Worm (Caenorhabditis elegans) whole organism, mixed stage, embryonic: ENCODE data around the gene F41G3.5.
"Not testable (repeated sequence)": the region's sequence is repeated elsewhere in the genome, so short reads cannot be mapped to it uniquely, and the experiment has no call there.

Experiments
- M03D4.4 ChIP-seq: sonication (generic microtip); optimal IDR thresholded peaks from 2 replicates; lab custom pipeline; 2017; ENCODE audit warnings: mild to moderate bottlenecking, missing genetic modification characterization, missing compliant biosample characterization
- ceh-39 ChIP-seq: fragments of 150-350 bp; optimal IDR thresholded peaks from 2 replicates; lab custom pipeline; 2014; ENCODE audit warnings: missing biosample characterization, missing genetic modification characterization
- ceh-43 ChIP-seq: fragments of 200-800 bp; sonication (Bioruptor generic); optimal IDR thresholded peaks from 2 replicates; lab custom pipeline; 2018; ENCODE audit warnings: mild to moderate bottlenecking, missing genetic modification characterization, moderate library complexity, missing compliant biosample characterization
- ceh-83 ChIP-seq: fragments of 200-800 bp; sonication (Bioruptor generic); optimal IDR thresholded peaks from 2 replicates; lab custom pipeline; 2018; ENCODE audit warnings: mild to moderate bottlenecking, missing genetic modification characterization, missing compliant biosample characterization
- ces-1 ChIP-seq: fragments of 150-350 bp; optimal IDR thresholded peaks from 2 replicates; lab custom pipeline; 2014; ENCODE audit warnings: missing biosample characterization, missing genetic modification reagents, missing genetic modification characterization
- cnd-1 ChIP-seq: fragments of 200-800 bp; sonication (Bioruptor generic); optimal IDR thresholded peaks from 2 replicates; lab custom pipeline; 2018; ENCODE audit warnings: mild to moderate bottlenecking, missing genetic modification characterization, missing compliant biosample characterization
- elt-1 ChIP-seq: sonication (generic microtip); optimal IDR thresholded peaks from 2 replicates; lab custom pipeline; 2017; ENCODE audit warnings: missing genetic modification characterization, mild to moderate bottlenecking, missing compliant biosample characterization, antibody characterized with exemption, moderate library complexity, borderline replicate concordance; ENCODE audit not compliant: insufficient read depth
- elt-3 ChIP-seq: fragments of 150-350 bp; optimal IDR thresholded peaks from 2 replicates; lab custom pipeline; 2014; ENCODE audit warnings: missing biosample characterization, missing genetic modification characterization
- flh-1 ChIP-seq: fragments of 200-800 bp; sonication (Bioruptor generic); optimal IDR thresholded peaks from 2 replicates; lab custom pipeline; 2018; ENCODE audit warnings: mild to moderate bottlenecking, missing genetic modification characterization, moderate library complexity, missing compliant biosample characterization
- hlh-1 ChIP-seq: fragments of 150-350 bp; optimal IDR thresholded peaks from 2 replicates; lab custom pipeline; 2014; ENCODE audit warnings: missing biosample characterization, missing genetic modification reagents, missing genetic modification characterization
- lin-32 ChIP-seq: fragments of 200-800 bp; sonication (Bioruptor generic); optimal IDR thresholded peaks from 2 replicates; lab custom pipeline; 2018; ENCODE audit warnings: mild to moderate bottlenecking, missing genetic modification characterization, missing compliant biosample characterization
- lsy-2 ChIP-seq: fragments of 150-350 bp; optimal IDR thresholded peaks from 2 replicates; lab custom pipeline; 2014; ENCODE audit warnings: missing biosample characterization, missing genetic modification characterization
- mep-1 ChIP-seq: fragments of 150-350 bp; optimal IDR thresholded peaks from 2 replicates; lab custom pipeline; 2017; ENCODE audit warnings: missing biosample characterization, missing genetic modification reagents, missing genetic modification characterization, inconsistent platforms
- mls-2 ChIP-seq: sonication (generic microtip); optimal IDR thresholded peaks from 2 replicates; lab custom pipeline; 2016; ENCODE audit warnings: mild to moderate bottlenecking, missing genetic modification characterization, moderate library complexity, missing compliant biosample characterization
- nhr-12 ChIP-seq: fragments of 150-350 bp; optimal IDR thresholded peaks from 2 replicates; lab custom pipeline; 2014; ENCODE audit warnings: missing biosample characterization, missing genetic modification characterization
- nhr-2 ChIP-seq: fragments of 150-350 bp; optimal IDR thresholded peaks from 2 replicates; lab custom pipeline; 2014; ENCODE audit warnings: missing biosample characterization, missing genetic modification characterization
- nhr-237 ChIP-seq: fragments of 150-350 bp; optimal IDR thresholded peaks from 2 replicates; lab custom pipeline; 2014; ENCODE audit warnings: missing biosample characterization, missing genetic modification characterization
- nhr-28 ChIP-seq: fragments of 150-350 bp; optimal IDR thresholded peaks from 2 replicates; lab custom pipeline; 2014; ENCODE audit warnings: missing biosample characterization, missing genetic modification characterization
- nhr-76 ChIP-seq: sonication (generic microtip); optimal IDR thresholded peaks from 2 replicates; lab custom pipeline; 2017; ENCODE audit warnings: missing biosample characterization, missing genetic modification characterization
- pha-4 ChIP-seq: fragments of 150-350 bp; optimal IDR thresholded peaks from 2 replicates; lab custom pipeline; 2018; ENCODE audit warnings: missing biosample characterization, missing genetic modification reagents, missing genetic modification characterization
- sem-2 ChIP-seq: fragments of 200-800 bp; sonication (Bioruptor generic); optimal IDR thresholded peaks from 2 replicates; lab custom pipeline; 2018; ENCODE audit warnings: mild to moderate bottlenecking, missing genetic modification characterization, missing compliant biosample characterization
- snpc-4 ChIP-seq: fragments of 150-350 bp; optimal IDR thresholded peaks from 2 replicates; lab custom pipeline; 2014; ENCODE audit warnings: missing biosample characterization, missing genetic modification characterization
- sptf-1 ChIP-seq: sonication (generic microtip); optimal IDR thresholded peaks from 2 replicates; lab custom pipeline; 2017; ENCODE audit warnings: mild to moderate bottlenecking, missing genetic modification characterization, moderate library complexity, missing compliant biosample characterization
- tbx-8 ChIP-seq: fragments of 200-800 bp; sonication (Bioruptor generic); optimal IDR thresholded peaks from 2 replicates; lab custom pipeline; 2018; ENCODE audit warnings: mild to moderate bottlenecking, missing genetic modification characterization, moderate library complexity, missing compliant biosample characterization
- unc-120 ChIP-seq: sonication (generic microtip); optimal IDR thresholded peaks from 2 replicates; lab custom pipeline; 2017; ENCODE audit warnings: missing genetic modification characterization, missing compliant biosample characterization; ENCODE audit not compliant: poor library complexity, severe bottlenecking
- unc-62 ChIP-seq: fragments of 150-350 bp; optimal IDR thresholded peaks from 2 replicates; lab custom pipeline; 2014; ENCODE audit warnings: missing biosample characterization, missing genetic modification reagents, missing genetic modification characterization
- ztf-11 ChIP-seq: fragments of 150-350 bp; optimal IDR thresholded peaks from 2 replicates; lab custom pipeline; 2014; ENCODE audit warnings: missing biosample characterization, missing genetic modification characterization

Gene F41G3.5

DNA sequence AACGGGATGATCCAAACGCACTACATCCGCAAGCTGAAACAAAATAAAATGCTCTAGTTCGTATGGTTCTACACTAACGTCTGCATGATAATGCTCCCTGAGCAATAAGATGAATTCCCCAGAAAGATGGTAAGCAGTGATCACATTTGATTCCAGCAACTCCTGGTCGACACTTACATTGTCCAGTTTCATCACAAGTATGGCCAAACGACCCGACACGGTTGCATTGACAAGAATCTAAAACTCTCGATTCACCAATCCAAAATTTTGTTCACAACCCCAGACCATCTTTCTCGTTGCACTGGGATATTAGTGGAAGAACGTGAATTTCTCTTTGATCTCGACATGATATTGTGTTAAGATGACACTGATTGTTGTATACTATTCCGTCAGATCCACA lies 23.5 kb downstream of the F41G3.5 start:
- TF ChIP-seq ceh-83 (GFP tag; lab: Kevin White, UChicago) = no peak
- no peak for TF ChIP-seq flh-1

ce11 chrII:6772482-6772881 lies 26.0 kb downstream of the F41G3.5 start:
- TF ChIP-seq ces-1 (GFP tag; lab: Kevin White, UChicago) (peak; percentile 73), lin-32 (no peak), mls-2 (tag; lab: Kevin White, UChicago) (no peak)
- TF ChIP-seq, all 35 proteins: peak for 1

ce11 chrII:6775076-6775475 lies 28.6 kb downstream of the F41G3.5 start, which contains the start of gene agr-1:
agr-1 (minus strand) TSS chrII:6775176.
- TF ChIP-seq nhr-76 (tag; lab: Kevin White, UChicago); ces-1 (GFP tag; lab: Kevin White, UChicago); elt-3 (tag; lab: Kevin White, UChicago): not testable (repeated sequence)

ce11 chrII:6776418-6777034 lies 30.0 kb downstream of the F41G3.5 start, which contains the start of gene ssup-72:
ssup-72 (plus strand) TSS chrII:6776598.
- TF ChIP-seq sptf-1 (tag; lab: Kevin White, UChicago) = peak; percentile 9
- TF ChIP-seq pha-4 = no peak
- TF ChIP-seq ces-1 (GFP tag; lab: Kevin White, UChicago) = peak; percentile 44
- TF ChIP-seq cnd-1 (tag; lab: Kevin White, UChicago) = no peak

- no peak for TF ChIP-seq nhr-2 (tag; lab: Kevin White, UChicago)
- no peak for TF ChIP-seq ceh-39 (tag; lab: Kevin White, UChicago)
- no peak for TF ChIP-seq nhr-237 (tag; lab: Kevin White, UChicago)
- no peak for TF ChIP-seq ztf-11 (tag; lab: Kevin White, UChicago)
- no peak for TF ChIP-seq lsy-2 (tag; lab: Kevin White, UChicago)
- no peak for TF ChIP-seq elt-1
- TF ChIP-seq tbx-8 (GFP tag; lab: Kevin White, UChicago) = no peak
- TF ChIP-seq sem-2 = no peak
- no peak for TF ChIP-seq snpc-4 (tag; lab: Kevin White, UChicago)
- no peak for TF ChIP-seq unc-62 (GFP tag; lab: Kevin White, UChicago)
- no peak for TF ChIP-seq cnd-1 (tag; lab: Kevin White, UChicago)
- no peak for TF ChIP-seq unc-120 (tag; lab: Kevin White, UChicago)
- no peak for TF ChIP-seq M03D4.4 (tag; lab: Kevin White, UChicago)
- TF ChIP-seq mep-1 = no peak
Observed at ce11 chrII:6779104-6779503, 32.6 kb downstream of the F41G3.5 start, which contains the start of gene T13C2.7. T13C2.7 (plus strand) TSS chrII:6779404.

DNA sequence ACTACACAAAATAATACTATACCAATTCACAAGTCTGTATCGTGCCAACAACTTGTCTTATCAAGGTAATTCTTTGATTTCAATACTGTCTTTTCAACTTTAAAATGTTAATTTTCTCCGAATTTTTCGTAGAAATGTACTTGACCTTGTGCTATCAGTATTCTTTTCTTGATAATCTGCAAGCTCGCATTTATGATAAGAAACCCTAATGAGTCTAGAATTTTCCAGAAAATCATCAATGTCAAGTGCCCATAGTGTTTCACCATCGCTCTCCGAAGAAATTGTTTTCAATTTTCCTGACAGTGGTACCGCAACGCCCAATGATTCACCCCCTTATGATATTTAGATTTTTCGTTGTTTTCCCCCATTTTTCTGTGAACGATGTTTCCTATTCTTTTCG lies 34.7 kb downstream of the F41G3.5 start:
- TF ChIP-seq nhr-2 (tag; lab: Kevin White, UChicago) (no peak), tbx-8 (GFP tag; lab: Kevin White, UChicago) (no peak), nhr-28 (no peak), snpc-4 (tag; lab: Kevin White, UChicago) (no peak), ceh-83 (GFP tag; lab: Kevin White, UChicago) (no peak), elt-1 (no peak)
- TF ChIP-seq, all 35 proteins: peak for 0

DNA sequence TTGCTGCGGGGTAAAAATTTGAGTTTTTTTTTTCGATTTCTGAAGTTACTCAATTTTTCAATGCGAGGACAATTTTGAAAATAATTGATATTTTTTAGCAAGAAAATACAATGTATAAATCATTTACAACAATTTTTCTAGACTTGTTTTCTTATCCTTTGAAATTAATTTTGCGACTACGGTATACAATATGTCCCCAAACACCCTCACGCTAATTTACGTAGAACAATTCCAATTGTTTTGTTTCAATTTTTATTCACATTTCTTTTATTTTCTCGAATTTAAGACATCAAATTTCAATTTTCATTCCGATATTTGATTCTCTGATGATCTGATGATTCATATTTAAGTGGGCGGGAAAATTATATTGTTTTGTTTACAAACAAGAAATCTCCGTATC lies 35.5 kb downstream of the F41G3.5 start:
- no peak for TF ChIP-seq M03D4.4 (tag; lab: Kevin White, UChicago)
- TF ChIP-seq nhr-12 (tag; lab: Kevin White, UChicago) = no peak
- TF ChIP-seq hlh-1 (tag; lab: Kevin White, UChicago) = no peak
- TF ChIP-seq ceh-43 = no peak
- no peak for TF ChIP-seq pha-4
- TF ChIP-seq ceh-83 (GFP tag; lab: Kevin White, UChicago) = no peak
- TF ChIP-seq nhr-28 = no peak
- no peak for TF ChIP-seq mep-1
